Fruit fly (Drosophila melanogaster) S2 (cell line): ENCODE results near the gene CG15252.

Source experiments
- CG8478 ChIP-seq: fragments of >200 bp; optimal IDR thresholded peaks from 2 replicates; lab custom pipeline; 2018
- CTCF ChIP-seq, 2 experiments: fragments of >200 bp; optimal IDR thresholded peaks; 2 replicates each; lab custom pipeline; 2018

DNA sequence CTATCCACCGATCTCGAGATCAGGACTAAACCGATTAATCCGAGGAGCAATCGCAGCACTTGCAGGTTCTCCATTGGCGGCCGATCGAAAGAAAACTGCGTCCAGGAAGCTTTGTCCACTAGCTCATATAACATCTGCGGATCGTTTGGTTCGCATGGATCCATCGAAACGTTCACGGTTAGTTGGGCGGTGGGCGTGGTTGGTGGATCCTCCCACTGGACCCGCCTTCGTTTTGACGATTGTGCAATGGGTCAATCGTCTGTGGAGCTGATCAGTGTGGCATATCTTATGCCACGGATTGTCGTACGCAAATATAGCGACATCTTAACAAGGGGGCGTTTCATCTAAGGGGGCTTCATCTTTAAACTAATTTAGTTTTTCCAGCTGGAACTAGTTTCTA is at the start of gene CG15252:
- TF ChIP-seq CG8478 (lab: Kevin White, UChicago) (no peak), CTCF (optimal IDR thresholded peaks at IDR 0.05; lab: Kevin White, UChicago) (no peak)
